Fruit fly (Drosophila melanogaster) whole organism, embryonic: ENCODE measurements around the gene CG11470.

Experiments
- CG10147 ChIP-seq: fragments of 200-800 bp; sonication (Bioruptor generic); optimal IDR thresholded peaks from 2 replicates; lab custom pipeline; 2019; ENCODE audit warnings: missing biosample characterization, mild to moderate bottlenecking, missing genetic modification characterization, moderate library complexity
- CG10321 ChIP-seq: fragments of 200-800 bp; sonication (Bioruptor generic); IDR thresholded peaks from 2 replicates; pipeline ENCODE4 v1.3.6; 2022; ENCODE audit warnings: missing biosample characterization, missing genetic modification characterization
- CG10366 ChIP-seq: fragments of 200-800 bp; sonication (Bioruptor generic); IDR thresholded peaks from 2 replicates; pipeline ENCODE4 v1.3.6; 2022; ENCODE audit warnings: missing biosample characterization, missing genetic modification characterization
- CG11247 ChIP-seq: fragments of 200-800 bp; sonication (Bioruptor generic); IDR thresholded peaks from 2 replicates; pipeline ENCODE4 v1.3.6; 2022; ENCODE audit warnings: missing biosample characterization, missing genetic modification characterization
- CG11696 ChIP-seq: fragments of 200-800 bp; sonication (Bioruptor generic); IDR thresholded peaks from 2 replicates; pipeline ENCODE4 v1.3.6; 2022; ENCODE audit warnings: missing biosample characterization, missing genetic modification characterization
- CG12236 ChIP-seq: fragments of 200-800 bp; sonication (Bioruptor generic); optimal IDR thresholded peaks from 2 replicates; lab custom pipeline; 2016; ENCODE audit warnings: missing biosample characterization, missing genetic modification characterization
- CG14710 ChIP-seq: fragments of 200-800 bp; sonication (Bioruptor generic); optimal IDR thresholded peaks from 3 replicates; lab custom pipeline; 2019; ENCODE audit warnings: missing biosample characterization, mild to moderate bottlenecking, missing genetic modification characterization, moderate library complexity
- CG16863 ChIP-seq: fragments of 200-800 bp; sonication (Bioruptor generic); optimal IDR thresholded peaks from 3 replicates; lab custom pipeline; 2016; ENCODE audit warnings: missing biosample characterization, missing genetic modification characterization
- CG2678 ChIP-seq: fragments of 200-800 bp; sonication (Bioruptor generic); optimal IDR thresholded peaks from 3 replicates; lab custom pipeline; 2019; ENCODE audit warnings: missing biosample characterization, mild to moderate bottlenecking, missing genetic modification characterization, moderate library complexity
- CG30020 ChIP-seq: fragments of 200-800 bp; optimal IDR thresholded peaks from 2 replicates; lab custom pipeline; 2019; ENCODE audit warnings: missing biosample characterization, mild to moderate bottlenecking, missing genetic modification characterization, moderate library complexity
- CG43689 ChIP-seq: fragments of 200-800 bp; sonication (Bioruptor generic); IDR thresholded peaks from 2 replicates; pipeline ENCODE4 v1.3.6; 2022; ENCODE audit warnings: missing biosample characterization, missing genetic modification characterization
- CG4404 ChIP-seq: fragments of 200-800 bp; sonication (Bioruptor generic); IDR thresholded peaks from 2 replicates; pipeline ENCODE4 v1.3.6; 2022; ENCODE audit warnings: missing biosample characterization, missing genetic modification characterization
- CG4854 ChIP-seq: fragments of 200-800 bp; sonication (Bioruptor generic); optimal IDR thresholded peaks from 2 replicates; lab custom pipeline; 2016; ENCODE audit warnings: missing biosample characterization, missing genetic modification characterization, inconsistent platforms
- CG6791 ChIP-seq: fragments of 200-800 bp; sonication (Bioruptor generic); IDR thresholded peaks from 3 replicates; pipeline ENCODE4 v1.3.6; 2022; ENCODE audit warnings: missing biosample characterization, missing genetic modification characterization; ENCODE audit not compliant: partially characterized antibody
- CG7372 ChIP-seq: fragments of 200-800 bp; sonication (Bioruptor generic); IDR thresholded peaks from 2 replicates; pipeline ENCODE4 v1.3.6; 2022; ENCODE audit warnings: missing biosample characterization, missing genetic modification characterization
- CG7839 ChIP-seq: fragments of 200-800 bp; sonication (Bioruptor generic); optimal IDR thresholded peaks from 3 replicates; lab custom pipeline; 2018; ENCODE audit warnings: missing biosample characterization, mild to moderate bottlenecking, missing genetic modification characterization, moderate library complexity
- CG7963 ChIP-seq: fragments of 200-800 bp; sonication (Bioruptor generic); IDR thresholded peaks from 3 replicates; pipeline ENCODE4 v1.3.6; 2022; ENCODE audit warnings: missing biosample characterization, missing genetic modification characterization; ENCODE audit not compliant: partially characterized antibody
- CG7987 ChIP-seq: fragments of 200-800 bp; sonication (Bioruptor generic); optimal IDR thresholded peaks from 2 replicates; lab custom pipeline; 2018; ENCODE audit warnings: missing biosample characterization, mild to moderate bottlenecking, missing genetic modification characterization, moderate library complexity
- CG9876 ChIP-seq: fragments of 200-800 bp; sonication (Bioruptor generic); optimal IDR thresholded peaks from 2 replicates; lab custom pipeline; 2016; ENCODE audit warnings: missing biosample characterization, missing genetic modification characterization
- CoRest ChIP-seq: fragments of 200-800 bp; sonication (Bioruptor generic); optimal IDR thresholded peaks from 3 replicates; lab custom pipeline; 2018; ENCODE audit warnings: missing biosample characterization, mild to moderate bottlenecking, missing genetic modification characterization, moderate library complexity
- CrebB ChIP-seq: fragments of 200-800 bp; sonication (Bioruptor generic); optimal IDR thresholded peaks from 3 replicates; lab custom pipeline; 2018; ENCODE audit warnings: missing biosample characterization, mild to moderate bottlenecking, missing genetic modification characterization
- Dbx ChIP-seq: fragments of 200-800 bp; sonication (Bioruptor generic); IDR thresholded peaks from 3 replicates; pipeline ENCODE4 v1.3.6; 2022; ENCODE audit warnings: missing biosample characterization, missing genetic modification characterization
- Dip2 ChIP-seq: fragments of 200-800 bp; sonication (Bioruptor generic); IDR thresholded peaks from 2 replicates; pipeline ENCODE4 v1.3.6; 2022; ENCODE audit warnings: missing biosample characterization, missing genetic modification characterization
- Fer1 ChIP-seq: fragments of 200-800 bp; sonication (Bioruptor generic); optimal IDR thresholded peaks from 2 replicates; lab custom pipeline; 2017; ENCODE audit warnings: missing biosample characterization, mild to moderate bottlenecking, missing genetic modification characterization
- Fer2 ChIP-seq: fragments of 200-800 bp; sonication (Bioruptor generic); optimal IDR thresholded peaks from 2 replicates; lab custom pipeline; 2018; ENCODE audit warnings: missing biosample characterization, mild to moderate bottlenecking, missing genetic modification characterization, moderate library complexity
- GATAe ChIP-seq: fragments of 200-800 bp; sonication (Bioruptor generic); conservative IDR thresholded peaks from 2 replicates; pipeline ENCODE4 v1.3.6; 2022; ENCODE audit warnings: missing biosample characterization, missing genetic modification characterization
- H15 ChIP-seq: fragments of 200-800 bp; sonication (Bioruptor generic); IDR thresholded peaks from 3 replicates; pipeline ENCODE4 v1.3.6; 2022; ENCODE audit warnings: missing biosample characterization, missing genetic modification characterization
- Hr51 ChIP-seq, 2 experiments: fragments of 200-800 bp; sonication (Bioruptor generic); optimal IDR thresholded peaks; 2 replicates in 1 of 2; 3 replicates in 1 of 2; lab custom pipeline; 2016 to 2018; ENCODE audit warnings: missing biosample characterization in 2 of 2, missing genetic modification characterization in 2 of 2, mild to moderate bottlenecking in 1 of 2, moderate library complexity in 1 of 2
- MESR4 ChIP-seq: fragments of 200-800 bp; sonication (Bioruptor generic); optimal IDR thresholded peaks from 2 replicates; lab custom pipeline; 2018; ENCODE audit warnings: missing biosample characterization, mild to moderate bottlenecking, missing genetic modification characterization, moderate library complexity
- NfI ChIP-seq: fragments of 200-800 bp; sonication (Bioruptor generic); optimal IDR thresholded peaks from 3 replicates; lab custom pipeline; 2018; ENCODE audit warnings: missing biosample characterization, mild to moderate bottlenecking, missing genetic modification characterization, moderate library complexity
- Oli ChIP-seq: fragments of 200-800 bp; sonication (Bioruptor generic); optimal IDR thresholded peaks from 2 replicates; lab custom pipeline; 2018; ENCODE audit warnings: missing biosample characterization, mild to moderate bottlenecking, missing genetic modification characterization, moderate library complexity
- Rfx ChIP-seq: fragments of 200-800 bp; sonication (Bioruptor generic); IDR thresholded peaks from 2 replicates; pipeline ENCODE4 v1.3.6; 2022; ENCODE audit warnings: missing biosample characterization, missing genetic modification characterization
- Rx ChIP-seq: fragments of 200-800 bp; sonication (Bioruptor generic); IDR thresholded peaks from 2 replicates; pipeline ENCODE4 v1.3.6; 2022; ENCODE audit warnings: missing biosample characterization, missing genetic modification characterization
- Vsx1 ChIP-seq: fragments of 200-800 bp; sonication (Bioruptor generic); optimal IDR thresholded peaks from 2 replicates; lab custom pipeline; 2017; ENCODE audit warnings: missing biosample characterization, mild to moderate bottlenecking, missing genetic modification characterization, missing genetic modification reagents
- abd-A ChIP-seq: fragments of 200-800 bp; sonication (Bioruptor generic); optimal IDR thresholded peaks from 3 replicates; lab custom pipeline; 2019; ENCODE audit warnings: missing biosample characterization, mild to moderate bottlenecking, missing genetic modification characterization, moderate library complexity
- ase ChIP-seq: fragments of 200-800 bp; sonication (Bioruptor generic); IDR thresholded peaks from 3 replicates; pipeline ENCODE4 v1.3.6; 2022; ENCODE audit warnings: missing biosample characterization, missing genetic modification characterization
- br ChIP-seq: fragments of >200 bp; optimal IDR thresholded peaks from 2 replicates; lab custom pipeline; 2017
- caup ChIP-seq: fragments of 200-800 bp; sonication (Bioruptor generic); optimal IDR thresholded peaks from 3 replicates; lab custom pipeline; 2017; ENCODE audit warnings: missing biosample characterization, mild to moderate bottlenecking, missing genetic modification characterization, moderate library complexity; ENCODE audit not compliant: severe bottlenecking
- dmrt99B ChIP-seq: fragments of 200-800 bp; sonication (Bioruptor generic); optimal IDR thresholded peaks from 2 replicates; lab custom pipeline; 2018; ENCODE audit warnings: missing biosample characterization, mild to moderate bottlenecking, missing genetic modification characterization, moderate library complexity
- ftz-f1 ChIP-seq: fragments of 200-800 bp; sonication (Bioruptor generic); optimal IDR thresholded peaks from 2 replicates; lab custom pipeline; 2016; ENCODE audit warnings: missing biosample characterization, missing genetic modification characterization
- gt ChIP-seq: fragments of 200-800 bp; sonication (Bioruptor generic); IDR thresholded peaks from 2 replicates; pipeline ENCODE4 v1.3.6; 2022; ENCODE audit warnings: missing biosample characterization, missing genetic modification characterization
- knrl ChIP-seq: fragments of 200-800 bp; sonication (Bioruptor generic); IDR thresholded peaks from 3 replicates; pipeline ENCODE4 v1.3.6; 2022; ENCODE audit warnings: missing biosample characterization, missing genetic modification characterization; ENCODE audit not compliant: partially characterized antibody
- odd ChIP-seq: fragments of 200-800 bp; sonication (Bioruptor generic); optimal IDR thresholded peaks from 2 replicates; lab custom pipeline; 2017; ENCODE audit warnings: missing biosample characterization, mild to moderate bottlenecking, missing genetic modification characterization
- p53 ChIP-seq: fragments of 200-800 bp; sonication (Bioruptor generic); optimal IDR thresholded peaks from 2 replicates; lab custom pipeline; 2016; ENCODE audit warnings: missing biosample characterization, missing genetic modification characterization
- peb ChIP-seq: fragments of 200-800 bp; sonication (Bioruptor generic); IDR thresholded peaks from 2 replicates; pipeline ENCODE4 v1.3.6; 2022; ENCODE audit warnings: missing biosample characterization, missing genetic modification characterization
- salm ChIP-seq: fragments of 200-800 bp; sonication (Bioruptor generic); optimal IDR thresholded peaks from 2 replicates; lab custom pipeline; 2018; ENCODE audit warnings: missing biosample characterization, mild to moderate bottlenecking, missing genetic modification characterization
- shn ChIP-seq: fragments of 200-800 bp; sonication (Bioruptor generic); optimal IDR thresholded peaks from 3 replicates; lab custom pipeline; 2016; ENCODE audit warnings: missing biosample characterization, missing genetic modification characterization
- slbo ChIP-seq: fragments of 200-800 bp; sonication (Bioruptor generic); IDR thresholded peaks from 2 replicates; pipeline ENCODE4 v1.3.6; 2022; ENCODE audit warnings: missing biosample characterization, missing genetic modification characterization
- tx ChIP-seq: fragments of 200-800 bp; sonication (Bioruptor generic); optimal IDR thresholded peaks from 2 replicates; lab custom pipeline; 2016; ENCODE audit warnings: missing biosample characterization, missing genetic modification characterization

Gene CG11470

DNA sequence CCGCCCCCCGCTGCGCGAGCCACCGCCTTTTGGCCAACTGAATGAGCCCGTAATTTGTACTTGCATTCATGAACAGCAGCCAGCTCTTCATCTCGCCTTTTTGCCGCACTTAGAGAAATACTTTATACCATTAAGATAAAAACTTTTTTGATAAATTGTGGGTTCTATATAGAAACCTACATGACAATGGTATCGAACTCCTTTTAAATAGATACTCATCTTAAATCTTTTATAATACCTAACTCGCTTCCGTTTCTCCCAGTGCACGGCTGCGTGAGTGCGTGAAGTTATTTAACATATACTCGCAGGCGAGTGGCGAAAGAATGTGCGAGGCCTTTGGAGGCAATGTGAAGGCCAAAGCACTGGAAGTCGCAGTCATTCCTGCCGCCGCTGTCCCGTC, 36.3 kb upstream of the CG11470 start (continued):
- TF ChIP-seq abd-A (tag; lab: Kevin White, UChicago) (no peak), CG16863 (GFP tag; lab: Kevin White, UChicago) (no peak), CG7987 (no peak), Oli (tag; lab: Kevin White, UChicago) (peak; percentile 26), Fer2 (tag; lab: Kevin White, UChicago) (no peak), tx (GFP tag; lab: Kevin White, UChicago) (no peak), NfI (GFP tag; lab: Kevin White, UChicago) (no peak), CG10147 (GFP tag; lab: Kevin White, UChicago) (peak; percentile 38), CG11696 (GFP tag; lab: Robert Waterston, UW) (no peak), ase (GFP tag; lab: Robert Waterston, UW) (peak; percentile 46; the same call in 1 of the 3 replicates), CG12236 (no peak), CG4404 (GFP tag; lab: Robert Waterston, UW) (no peak; the same call in 1 of the 2 replicates), p53 (no peak), br (lab: Kevin White, UChicago) (no peak), MESR4 (GFP tag; lab: Kevin White, UChicago) (no peak), gt (GFP tag; lab: Robert Waterston, UW) (no peak), CG14710 (tag; lab: Kevin White, UChicago) (peak; percentile 8), CG10321 (no peak), CrebB (no peak), CG6791 (GFP tag; lab: Robert Waterston, UW) (no peak), shn (GFP tag; lab: Kevin White, UChicago) (no peak), dmrt99B (tag; lab: Kevin White, UChicago) (peak; percentile 54)

DNA sequence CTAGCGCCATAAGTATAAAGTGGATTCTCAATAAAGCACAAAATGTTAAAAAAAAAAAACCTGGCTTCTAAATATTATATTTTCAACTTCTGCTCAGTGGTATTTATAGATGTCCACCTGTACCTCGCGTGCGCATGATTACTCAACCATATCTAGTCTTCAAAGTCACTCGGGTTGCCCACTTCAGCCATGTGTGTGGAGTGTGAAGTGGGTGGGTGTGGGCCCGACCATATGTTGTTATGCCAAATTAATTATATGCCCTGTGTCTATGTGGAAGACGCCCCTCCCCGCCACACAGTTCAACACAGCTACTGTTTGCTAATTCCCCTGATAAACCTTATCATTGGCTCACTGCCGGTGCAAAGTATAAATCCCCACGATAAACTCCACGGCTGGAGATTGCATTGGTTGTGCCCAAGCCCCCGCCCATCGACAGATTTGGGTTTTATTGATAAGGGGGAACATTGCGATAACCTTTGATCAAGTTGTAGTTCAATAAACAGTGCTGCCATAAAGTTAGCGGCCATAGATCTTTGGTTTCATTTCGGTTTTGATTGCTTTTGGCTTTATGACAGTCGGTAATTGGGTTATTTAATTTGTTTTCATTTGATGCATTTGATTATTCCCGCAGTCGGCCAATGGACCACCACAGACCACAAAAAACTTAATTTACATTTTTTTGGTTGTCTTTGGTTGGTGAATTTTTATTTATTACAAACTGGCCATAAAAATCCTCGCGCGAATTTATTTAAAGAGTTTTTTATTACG, 31.3 kb upstream of the CG11470 start:
- peak; percentile 29 for TF ChIP-seq caup
- TF ChIP-seq Hr51 (GFP tag; optimal IDR thresholded peaks at IDR 0.05; lab: Kevin White, UChicago) = peak in 1 of 2 experiments; percentile 9
- TF ChIP-seq H15 (GFP tag; lab: Robert Waterston, UW) = no peak
- 0 out of 3 replicates have a peak, but pooled peaks have one; percentile 20 for TF ChIP-seq Dbx (GFP tag; lab: Robert Waterston, UW)
- peak; percentile 16 for TF ChIP-seq Vsx1 (GFP tag; lab: Kevin White, UChicago)
- TF ChIP-seq ftz-f1 (GFP tag; lab: Kevin White, UChicago) = peak; percentile 19
- TF ChIP-seq salm (tag; lab: Kevin White, UChicago) = no peak
- TF ChIP-seq Rx (GFP tag; lab: Robert Waterston, UW) = no peak
- peak; percentile 50 for TF ChIP-seq Fer1 (GFP tag; lab: Kevin White, UChicago)
- TF ChIP-seq gt (GFP tag; lab: Robert Waterston, UW) = no peak
- no peak for TF ChIP-seq CG4854 (GFP tag; lab: Kevin White, UChicago)
- 0 out of 2 replicates have a peak, but pooled peaks have one; percentile 10 for TF ChIP-seq Rfx
- no peak for TF ChIP-seq CG30020
- no peak for TF ChIP-seq knrl
- TF ChIP-seq CG43689 (GFP tag; lab: Robert Waterston, UW) = no peak
- TF ChIP-seq CG7372 (GFP tag; lab: Robert Waterston, UW) = no peak
- peak; percentile 23 for TF ChIP-seq CG2678 (tag; lab: Kevin White, UChicago)
- no peak for TF ChIP-seq peb (GFP tag; lab: Robert Waterston, UW)
- peak; percentile 87 for TF ChIP-seq GATAe (GFP tag; lab: Robert Waterston, UW)
- no peak for TF ChIP-seq CG11247 (GFP tag; lab: Robert Waterston, UW)
- TF ChIP-seq slbo (GFP tag; lab: Robert Waterston, UW) = peak; percentile 26; the same call in 1 of the 2 replicates
- TF ChIP-seq CG10366 = no peak
- peak; percentile 17 for TF ChIP-seq odd
- no peak for TF ChIP-seq Dip2
- peak; percentile 12 for TF ChIP-seq CG7839
- no peak for TF ChIP-seq CG7963 (GFP tag; lab: Robert Waterston, UW)
- no peak for TF ChIP-seq CG9876 (GFP tag; lab: Kevin White, UChicago)
- no peak for TF ChIP-seq CoRest (tag; lab: Kevin White, UChicago)
